Fruit fly (Drosophila melanogaster) whole organism, embryonic: ENCODE data around the gene CG7320.
A peak's percentile ranks its signal among the peaks of the same experiment; 100 is the strongest.

Source experiments
- Atf-2 ChIP-seq: fragments of 200-800 bp; sonication (Bioruptor generic); optimal IDR thresholded peaks from 2 replicates; lab custom pipeline; 2016; ENCODE audit warnings: missing biosample characterization, missing genetic modification characterization
- BEAF-32 ChIP-seq: fragments of 200-800 bp; sonication (Bioruptor generic); optimal IDR thresholded peaks from 3 replicates; lab custom pipeline; 2017; ENCODE audit warnings: missing biosample characterization, missing genetic modification characterization, mild to moderate bottlenecking, moderate library complexity, missing genetic modification reagents
- C15 ChIP-seq: fragments of 200-800 bp; sonication (Bioruptor generic); IDR thresholded peaks from 3 replicates; pipeline ENCODE4 v1.3.6; 2022; ENCODE audit warnings: missing biosample characterization, missing genetic modification characterization
- CG10366 ChIP-seq: fragments of 200-800 bp; sonication (Bioruptor generic); IDR thresholded peaks from 2 replicates; pipeline ENCODE4 v1.3.6; 2022; ENCODE audit warnings: missing biosample characterization, missing genetic modification characterization
- CG12071 ChIP-seq: fragments of 200-800 bp; sonication (Bioruptor generic); optimal IDR thresholded peaks from 3 replicates; lab custom pipeline; 2018; ENCODE audit warnings: missing biosample characterization, mild to moderate bottlenecking, missing genetic modification characterization
- CG12104 ChIP-seq: fragments of 200-800 bp; sonication (Bioruptor generic); optimal IDR thresholded peaks from 3 replicates; lab custom pipeline; 2016; ENCODE audit warnings: missing biosample characterization, missing genetic modification characterization
- CG13424 ChIP-seq: fragments of 200-800 bp; sonication (Bioruptor generic); optimal IDR thresholded peaks from 2 replicates; lab custom pipeline; 2019; ENCODE audit warnings: missing biosample characterization, mild to moderate bottlenecking, missing genetic modification characterization, moderate library complexity
- CG15514 ChIP-seq: fragments of 200-800 bp; sonication (Bioruptor generic); optimal IDR thresholded peaks from 3 replicates; lab custom pipeline; 2017; ENCODE audit warnings: missing biosample characterization, missing genetic modification characterization, mild to moderate bottlenecking, moderate library complexity, missing genetic modification reagents
- CG16779 ChIP-seq: fragments of 200-800 bp; sonication (Bioruptor generic); IDR thresholded peaks from 2 replicates; pipeline ENCODE4 v1.3.6; 2022; ENCODE audit warnings: missing biosample characterization, missing genetic modification characterization
- CG16813 ChIP-seq: fragments of 200-800 bp; sonication (Bioruptor generic); IDR thresholded peaks from 3 replicates; pipeline ENCODE4 v1.3.6; 2022; ENCODE audit warnings: missing biosample characterization, missing genetic modification characterization; ENCODE audit not compliant: partially characterized antibody
- CG17612 ChIP-seq: fragments of 200-800 bp; sonication (Bioruptor generic); IDR thresholded peaks from 2 replicates; pipeline ENCODE4 v1.3.6; 2022; ENCODE audit warnings: missing biosample characterization, missing genetic modification characterization
- CG17802 ChIP-seq: fragments of 200-800 bp; sonication (Bioruptor generic); optimal IDR thresholded peaks from 2 replicates; lab custom pipeline; 2018; ENCODE audit warnings: missing biosample characterization, mild to moderate bottlenecking, missing genetic modification characterization, moderate library complexity
- CG1792 ChIP-seq: fragments of 200-800 bp; sonication (Bioruptor generic); optimal IDR thresholded peaks from 2 replicates; lab custom pipeline; 2016; ENCODE audit warnings: missing biosample characterization, missing genetic modification characterization
- CG2199 ChIP-seq: fragments of 200-800 bp; sonication (Bioruptor generic); IDR thresholded peaks from 3 replicates; pipeline ENCODE4 v1.3.6; 2022; ENCODE audit warnings: missing biosample characterization, missing genetic modification characterization
- CG31224 ChIP-seq: fragments of 200-800 bp; sonication (Bioruptor generic); IDR thresholded peaks from 2 replicates; pipeline ENCODE4 v1.3.6; 2022; ENCODE audit warnings: missing biosample characterization, missing genetic modification characterization
- CG31365 ChIP-seq: fragments of 200-800 bp; sonication (Bioruptor generic); optimal IDR thresholded peaks from 2 replicates; lab custom pipeline; 2018; ENCODE audit warnings: missing biosample characterization, mild to moderate bottlenecking, missing genetic modification characterization
- CG3281 ChIP-seq: fragments of 200-800 bp; sonication (Bioruptor generic); optimal IDR thresholded peaks from 3 replicates; lab custom pipeline; 2017; ENCODE audit warnings: missing biosample characterization, mild to moderate bottlenecking, missing genetic modification characterization
- CG33557 ChIP-seq: fragments of 200-800 bp; sonication (Bioruptor generic); optimal IDR thresholded peaks from 2 replicates; lab custom pipeline; 2019; ENCODE audit warnings: missing biosample characterization, mild to moderate bottlenecking, missing genetic modification characterization, moderate library complexity
- CG34376 ChIP-seq: fragments of 200-800 bp; sonication (Bioruptor generic); optimal IDR thresholded peaks from 2 replicates; lab custom pipeline; 2018; ENCODE audit warnings: missing biosample characterization, mild to moderate bottlenecking, missing genetic modification characterization
- CG4730 ChIP-seq: fragments of 200-800 bp; sonication (Bioruptor generic); IDR thresholded peaks from 2 replicates; pipeline ENCODE4 v1.3.6; 2022; ENCODE audit warnings: missing biosample characterization, missing genetic modification characterization
- CG6272 ChIP-seq: fragments of 200-800 bp; sonication (Bioruptor generic); IDR thresholded peaks from 2 replicates; pipeline ENCODE4 v1.3.6; 2022; ENCODE audit warnings: missing biosample characterization, missing genetic modification characterization
- CG8944 ChIP-seq: fragments of 200-800 bp; sonication (Bioruptor generic); optimal IDR thresholded peaks from 3 replicates; lab custom pipeline; 2016; ENCODE audit warnings: missing biosample characterization, missing genetic modification characterization
- CG9437 ChIP-seq: fragments of 200-800 bp; sonication (Bioruptor generic); optimal IDR thresholded peaks from 2 replicates; lab custom pipeline; 2018; ENCODE audit warnings: missing biosample characterization, mild to moderate bottlenecking, missing genetic modification characterization
- Gsc ChIP-seq: fragments of 200-800 bp; sonication (Bioruptor generic); IDR thresholded peaks from 2 replicates; pipeline ENCODE4 v1.3.6; 2022; ENCODE audit warnings: missing biosample characterization, missing genetic modification characterization
- Hr51 ChIP-seq, 2 experiments: fragments of 200-800 bp; sonication (Bioruptor generic); optimal IDR thresholded peaks; 2 replicates in 1 of 2; 3 replicates in 1 of 2; lab custom pipeline; 2016 to 2018; ENCODE audit warnings: missing biosample characterization in 2 of 2, missing genetic modification characterization in 2 of 2, mild to moderate bottlenecking in 1 of 2, moderate library complexity in 1 of 2
- Mad ChIP-seq: fragments of 200-800 bp; sonication (Bioruptor generic); optimal IDR thresholded peaks from 2 replicates; lab custom pipeline; 2016; ENCODE audit warnings: missing biosample characterization, missing genetic modification characterization
- Neu2 ChIP-seq: fragments of 200-800 bp; sonication (Bioruptor generic); optimal IDR thresholded peaks from 3 replicates; lab custom pipeline; 2016; ENCODE audit warnings: missing biosample characterization, missing genetic modification characterization, borderline replicate concordance
- Nf-YA ChIP-seq: fragments of 200-800 bp; sonication (Bioruptor generic); IDR thresholded peaks from 2 replicates; pipeline ENCODE4 v1.3.6; 2022; ENCODE audit warnings: missing biosample characterization, missing genetic modification characterization
- Optix ChIP-seq: fragments of 200-800 bp; sonication (Bioruptor generic); IDR thresholded peaks from 3 replicates; pipeline ENCODE4 v1.3.6; 2022; ENCODE audit warnings: missing biosample characterization, missing genetic modification characterization
- Ptx1 ChIP-seq: fragments of 200-800 bp; sonication (Bioruptor generic); IDR thresholded peaks from 2 replicates; pipeline ENCODE4 v1.3.6; 2022; ENCODE audit warnings: missing biosample characterization, missing genetic modification characterization
- Trl ChIP-seq, 3 experiments: fragments of >200 bp in 2 of 3; fragments of 200-800 bp in 1 of 3; sonication (Bioruptor generic) in 1 of 3; optimal IDR thresholded peaks; 2 replicates in 1 of 3; 3 replicates in 2 of 3; lab custom pipeline; 2016 to 2017; ENCODE audit warnings: missing biosample characterization in 1 of 3, missing genetic modification characterization in 1 of 3
- Xrp1 ChIP-seq: fragments of 200-800 bp; sonication (Bioruptor generic); IDR thresholded peaks from 2 replicates; pipeline ENCODE4 v1.3.6; 2022; ENCODE audit warnings: missing biosample characterization, missing genetic modification characterization
- amos ChIP-seq: fragments of 200-800 bp; sonication (Bioruptor generic); IDR thresholded peaks from 2 replicates; pipeline ENCODE4 v1.3.6; 2022; ENCODE audit warnings: missing biosample characterization, missing genetic modification characterization; ENCODE audit not compliant: partially characterized antibody
- ara ChIP-seq: fragments of 200-800 bp; sonication (Bioruptor generic); IDR thresholded peaks from 2 replicates; pipeline ENCODE4 v1.3.6; 2022; ENCODE audit warnings: missing biosample characterization, missing genetic modification characterization
- btn ChIP-seq: fragments of 200-800 bp; sonication (Bioruptor generic); optimal IDR thresholded peaks from 2 replicates; lab custom pipeline; 2016; ENCODE audit warnings: missing biosample characterization, missing genetic modification characterization
- cas ChIP-seq: fragments of 200-800 bp; sonication (Bioruptor generic); IDR thresholded peaks from 2 replicates; pipeline ENCODE4 v1.3.6; 2022; ENCODE audit warnings: missing biosample characterization, missing genetic modification characterization
- chn ChIP-seq: fragments of 200-800 bp; sonication (Bioruptor generic); optimal IDR thresholded peaks from 2 replicates; lab custom pipeline; 2016; ENCODE audit warnings: missing biosample characterization, missing genetic modification characterization
- fd102C ChIP-seq: fragments of 200-800 bp; sonication (Bioruptor generic); optimal IDR thresholded peaks from 2 replicates; lab custom pipeline; 2018; ENCODE audit warnings: missing biosample characterization, mild to moderate bottlenecking, missing genetic modification characterization, moderate library complexity
- ham ChIP-seq: fragments of 200-800 bp; sonication (Bioruptor generic); IDR thresholded peaks from 2 replicates; pipeline ENCODE4 v1.3.6; 2022; ENCODE audit warnings: missing biosample characterization, missing genetic modification characterization
- hb ChIP-seq: fragments of 200-800 bp; sonication (Bioruptor generic); IDR thresholded peaks from 3 replicates; pipeline ENCODE4 v1.3.6; 2022; ENCODE audit warnings: missing biosample characterization, missing genetic modification characterization; ENCODE audit not compliant: partially characterized antibody
- her ChIP-seq: fragments of 200-800 bp; sonication (Bioruptor generic); optimal IDR thresholded peaks from 2 replicates; lab custom pipeline; 2016; ENCODE audit warnings: missing biosample characterization, missing genetic modification characterization
- pan ChIP-seq, 4 experiments: fragments of >200 bp in 3 of 4; fragments of 200-800 bp in 1 of 4; sonication (Bioruptor generic) in 1 of 4; optimal IDR thresholded peaks in 3 of 4; IDR thresholded peaks in 1 of 4; 2 replicates each; pipeline versions ENCODE4 v1.3.6 to Lab custom; 2017 to 2022; ENCODE audit warnings: missing biosample characterization in 2 of 4, missing genetic modification characterization in 2 of 4, mixed read lengths in 1 of 4
- pita ChIP-seq: fragments of 200-800 bp; sonication (Bioruptor generic); optimal IDR thresholded peaks from 2 replicates; lab custom pipeline; 2017; ENCODE audit warnings: missing biosample characterization, mild to moderate bottlenecking, missing genetic modification characterization
- seq ChIP-seq: fragments of 200-800 bp; sonication (Bioruptor generic); IDR thresholded peaks from 2 replicates; pipeline ENCODE4 v1.3.6; 2022; ENCODE audit warnings: missing biosample characterization, missing genetic modification characterization
- sob ChIP-seq: fragments of 200-800 bp; sonication (Bioruptor generic); IDR thresholded peaks from 2 replicates; pipeline ENCODE4 v1.3.6; 2022; ENCODE audit warnings: missing biosample characterization, missing genetic modification characterization
- ttk ChIP-seq: fragments of 200-800 bp; sonication (Bioruptor generic); IDR thresholded peaks from 2 replicates; pipeline ENCODE4 v2.1.2; 2022; ENCODE audit warnings: missing biosample characterization, missing genetic modification characterization
- vvl ChIP-seq: fragments of 200-800 bp; sonication (Bioruptor generic); IDR thresholded peaks from 2 replicates; pipeline ENCODE4 v1.3.6; 2022; ENCODE audit warnings: missing biosample characterization, missing genetic modification characterization

CG7320 gene

dm6 chr3L:18185542-18186312 lies 15.6 kb upstream of the CG7320 start, which contains the start of gene hid (continued):
- TF ChIP-seq CG8944 (GFP tag; lab: Kevin White, UChicago) (peak; percentile 80), CG4730 (peak; percentile 75), CG33557 (GFP tag; lab: Kevin White, UChicago) (peak; percentile 88), ara (GFP tag; lab: Robert Waterston, UW) (peak; percentile 88), Ptx1 (peak; percentile 90), CG10366 (GFP tag; lab: Robert Waterston, UW) (peak; percentile 82), Trl (optimal IDR thresholded peaks at IDR 0.05; lab: Kevin White, UChicago) (peak; percentile 63 to 84), Trl (GFP tag; optimal IDR thresholded peaks at IDR 0.05; lab: Kevin White, UChicago) (peak; percentile 86), sob (GFP tag; lab: Robert Waterston, UW) (peak; percentile 77), Nf-YA (GFP tag; lab: Robert Waterston, UW) (peak; percentile 65; the same call in 1 of the 2 replicates), pan (optimal IDR thresholded peaks at IDR 0.05; lab: Kevin White, UChicago) (peak in 1 of 2 experiments; percentile 89), pan (GFP tag; optimal IDR thresholded peaks at IDR 0.05 in 1 of 2, IDR thresholded peaks at IDR 0.05 in 1 of 2) (peak; percentile 84 to 88), Hr51 (GFP tag; optimal IDR thresholded peaks at IDR 0.05; lab: Kevin White, UChicago) (peak; percentile 82 to 86), Xrp1 (GFP tag; lab: Robert Waterston, UW) (peak; percentile 91), CG34376 (GFP tag; lab: Kevin White, UChicago) (peak; percentile 56), CG31365 (tag; lab: Kevin White, UChicago) (peak; percentile 29), CG6272 (peak; percentile 65), CG17612 (GFP tag; lab: Robert Waterston, UW) (peak; percentile 48; the same call in 1 of the 2 replicates), CG12071 (GFP tag; lab: Kevin White, UChicago) (peak; percentile 60), vvl (GFP tag; lab: Robert Waterston, UW) (peak; percentile 81), CG16813 (no peak), CG9437 (GFP tag; lab: Kevin White, UChicago) (peak; percentile 81), CG15514 (GFP tag; lab: Kevin White, UChicago) (peak; percentile 28), chn (GFP tag; lab: Kevin White, UChicago) (peak; percentile 93), Atf-2 (peak; percentile 90), btn (GFP tag; lab: Kevin White, UChicago) (peak; percentile 89), amos (GFP tag; lab: Robert Waterston, UW) (peak; percentile 24; the same call in 1 of the 2 replicates), hb (GFP tag; lab: Robert Waterston, UW) (no peak), CG13424 (tag; lab: Kevin White, UChicago) (peak; percentile 87), Optix (GFP tag; lab: Robert Waterston, UW) (peak; percentile 76; the same call in 2 of the 3 replicates), fd102C (GFP tag; lab: Kevin White, UChicago) (peak; percentile 73), BEAF-32 (no peak), CG3281 (GFP tag; lab: Kevin White, UChicago) (peak; percentile 72), pita (GFP tag; lab: Kevin White, UChicago) (no peak), her (GFP tag; lab: Kevin White, UChicago) (peak; percentile 75), CG12104 (GFP tag; lab: Kevin White, UChicago) (peak; percentile 80), CG16779 (GFP tag; lab: Robert Waterston, UW) (no peak), CG17802 (tag; lab: Kevin White, UChicago) (peak; percentile 26), C15 (GFP tag; lab: Robert Waterston, UW) (0 out of 3 replicates have a peak, but pooled peaks have one; percentile 13), ttk (GFP tag; lab: Robert Waterston, UW) (peak; percentile 78), cas (GFP tag; lab: Robert Waterston, UW) (0 out of 2 replicates have a peak, but pooled peaks have one; percentile 51), Mad (GFP tag; lab: Kevin White, UChicago) (peak; percentile 84), CG2199 (GFP tag; lab: Robert Waterston, UW) (peak; percentile 57; the same call in 1 of the 3 replicates), CG1792 (GFP tag; lab: Kevin White, UChicago) (peak; percentile 87), Neu2 (peak; percentile 86), Gsc (GFP tag; lab: Robert Waterston, UW) (no peak), CG31224 (peak; percentile 60; the same call in 1 of the 2 replicates), seq (peak; percentile 86), ham (GFP tag; lab: Robert Waterston, UW) (no peak)
